Worm (Caenorhabditis elegans) whole organism, L4/young adult: ENCODE measurements around the gene flr-4.

Experiments
- W03F9.2 ChIP-seq: fragments of 150-350 bp; optimal IDR thresholded peaks from 2 replicates; lab custom pipeline; 2014; ENCODE audit warnings: missing biosample characterization, missing genetic modification characterization
- dao-5 ChIP-seq: sonication (generic microtip); optimal IDR thresholded peaks from 2 replicates; lab custom pipeline; 2016; ENCODE audit warnings: missing genotype, missing genetic modification characterization, moderate library complexity, missing compliant biosample characterization
- him-1 ChIP-seq: sonication (generic microtip); optimal IDR thresholded peaks from 2 replicates; lab custom pipeline; 2016; ENCODE audit warnings: missing genotype, missing genetic modification reagents, missing genetic modification characterization, missing compliant biosample characterization

ce11 chrX:15078276-15078675 lies 10.9 kb upstream of the flr-4 start:
- TF ChIP-seq dao-5 (tag; lab: Kevin White, UChicago) (no peak), W03F9.2 (tag; lab: Kevin White, UChicago) (no peak), him-1 (tag; lab: Kevin White, UChicago) (no peak)
